Worm (Caenorhabditis elegans) whole organism, young adult: Measurements from ENCODE around the gene bub-3.
A peak's percentile ranks its signal among the peaks of the same experiment; 100 is the strongest.

Source experiments
- B0035.1 ChIP-seq: sonication (generic microtip); optimal IDR thresholded peaks from 2 replicates; lab custom pipeline; 2016; ENCODE audit warnings: missing genetic modification characterization, mild to moderate bottlenecking, missing compliant biosample characterization, missing genotype, missing genetic modification reagents
- F10E7.11 ChIP-seq: sonication (generic microtip); optimal IDR thresholded peaks from 2 replicates; lab custom pipeline; 2017; ENCODE audit warnings: mild to moderate bottlenecking, missing genetic modification characterization, moderate library complexity, missing compliant biosample characterization
- F55B11.4 ChIP-seq: sonication (generic microtip); optimal IDR thresholded peaks from 2 replicates; lab custom pipeline; 2016; ENCODE audit warnings: missing compliant biosample characterization, missing genetic modification characterization, borderline replicate concordance; ENCODE audit not compliant: insufficient read depth
- F57C9.4 ChIP-seq: sonication (generic microtip); optimal IDR thresholded peaks from 2 replicates; lab custom pipeline; 2017; ENCODE audit warnings: mild to moderate bottlenecking, missing genetic modification characterization, missing compliant biosample characterization
- K11D2.4 ChIP-seq: fragments of 200-800 bp; sonication (Bioruptor generic); IDR thresholded peaks from 2 replicates; pipeline ENCODE4 v1.3.6; 2022; ENCODE audit warnings: missing genetic modification reagents, missing genetic modification characterization, missing compliant biosample characterization
- T26A5.8 ChIP-seq: sonication (generic microtip); optimal IDR thresholded peaks from 2 replicates; lab custom pipeline; 2016; ENCODE audit warnings: missing genetic modification characterization, missing compliant biosample characterization
- Y53G8AR.9 ChIP-seq: fragments of 200-800 bp; sonication (Bioruptor generic); conservative IDR thresholded peaks from 2 replicates; pipeline ENCODE4 v1.3.6; 2022; ENCODE audit warnings: missing genetic modification reagents, missing genetic modification characterization, missing compliant biosample characterization
- Y67H2A.10 ChIP-seq: fragments of 200-800 bp; sonication (Bioruptor generic); conservative IDR thresholded peaks from 2 replicates; pipeline ENCODE4 v1.3.6; 2022; ENCODE audit warnings: missing genetic modification reagents, missing genetic modification characterization, missing compliant biosample characterization
- Y79H2A.3 ChIP-seq: fragments of 200-800 bp; sonication (Bioruptor generic); conservative IDR thresholded peaks from 2 replicates; pipeline ENCODE4 v1.3.6; 2022; ENCODE audit warnings: missing genetic modification reagents, missing genetic modification characterization, missing compliant biosample characterization
- akir-1 ChIP-seq: fragments of 200-800 bp; sonication (Bioruptor generic); optimal IDR thresholded peaks from 2 replicates; lab custom pipeline; 2018; ENCODE audit warnings: mild to moderate bottlenecking, missing genetic modification characterization, moderate library complexity, missing compliant biosample characterization
- athp-1 ChIP-seq: sonication (generic microtip); optimal IDR thresholded peaks from 2 replicates; lab custom pipeline; 2017; ENCODE audit warnings: mild to moderate bottlenecking, missing genetic modification characterization, missing compliant biosample characterization
- bed-2 ChIP-seq: fragments of 200-800 bp; sonication (Bioruptor generic); IDR thresholded peaks from 2 replicates; pipeline ENCODE4 v1.3.6; 2022; ENCODE audit warnings: missing genetic modification reagents, missing genetic modification characterization, missing compliant biosample characterization
- cebp-1 ChIP-seq, 2 experiments: fragments of 200-800 bp in 1 of 2; sonication (Bioruptor generic) in 1 of 2; sonication (generic microtip) in 1 of 2; IDR thresholded peaks in 1 of 2; optimal IDR thresholded peaks in 1 of 2; 2 replicates each; pipeline versions ENCODE4 v1.3.6 to Lab custom; 2017 to 2022; ENCODE audit warnings: missing compliant biosample characterization in 2 of 2, missing genetic modification characterization in 2 of 2, mild to moderate bottlenecking in 1 of 2, missing genetic modification reagents in 1 of 2, moderate library complexity in 1 of 2
- ceh-40 ChIP-seq: fragments of 200-800 bp; sonication (Bioruptor generic); IDR thresholded peaks from 2 replicates; pipeline ENCODE4 v1.3.6; 2022; ENCODE audit warnings: missing genetic modification characterization, missing compliant biosample characterization
- ceh-91 ChIP-seq: fragments of 200-800 bp; sonication (Bioruptor generic); IDR thresholded peaks from 2 replicates; pipeline ENCODE4 v1.3.6; 2022; ENCODE audit warnings: missing genetic modification reagents, missing genetic modification characterization, missing compliant biosample characterization
- chd-7 ChIP-seq: sonication (generic microtip); optimal IDR thresholded peaks from 2 replicates; lab custom pipeline; 2016; ENCODE audit warnings: mild to moderate bottlenecking, missing genetic modification characterization, moderate library complexity, missing compliant biosample characterization
- efl-1 ChIP-seq: fragments of 150-350 bp; optimal IDR thresholded peaks from 2 replicates; lab custom pipeline; 2014; ENCODE audit warnings: missing biosample characterization, missing genetic modification reagents, missing genetic modification characterization
- egl-18 ChIP-seq: fragments of 200-800 bp; sonication (Bioruptor generic); IDR thresholded peaks from 2 replicates; pipeline ENCODE4 v1.3.6; 2022; ENCODE audit warnings: missing genetic modification reagents, missing genetic modification characterization, missing compliant biosample characterization
- egl-44 ChIP-seq: fragments of 200-800 bp; sonication (Bioruptor generic); IDR thresholded peaks from 2 replicates; pipeline ENCODE4 v1.3.6; 2022; ENCODE audit warnings: missing genetic modification reagents, missing genetic modification characterization, missing compliant biosample characterization
- hlh-26 ChIP-seq: fragments of 200-800 bp; sonication (Bioruptor generic); conservative IDR thresholded peaks from 2 replicates; pipeline ENCODE4 v1.3.6; 2022; ENCODE audit warnings: missing genetic modification reagents, missing genetic modification characterization, missing compliant biosample characterization
- let-526 ChIP-seq: fragments of 200-800 bp; sonication (Bioruptor generic); IDR thresholded peaks from 2 replicates; pipeline ENCODE4 v1.3.6; 2022; ENCODE audit warnings: missing genetic modification reagents, missing genetic modification characterization, missing compliant biosample characterization
- lin-26 ChIP-seq: fragments of 200-800 bp; sonication (Bioruptor generic); IDR thresholded peaks from 2 replicates; pipeline ENCODE4 v1.3.6; 2022; ENCODE audit warnings: missing genetic modification reagents, missing genetic modification characterization, missing compliant biosample characterization
- lin-40 ChIP-seq: sonication (generic microtip); optimal IDR thresholded peaks from 2 replicates; lab custom pipeline; 2016; ENCODE audit warnings: missing genetic modification characterization, mild to moderate bottlenecking, missing compliant biosample characterization, missing genotype, missing genetic modification reagents
- lin-54 ChIP-seq: fragments of 200-800 bp; sonication (Bioruptor generic); optimal IDR thresholded peaks from 2 replicates; lab custom pipeline; 2018; ENCODE audit warnings: mild to moderate bottlenecking, missing genetic modification characterization, missing compliant biosample characterization
- lir-1 ChIP-seq: fragments of 200-800 bp; sonication (Bioruptor generic); conservative IDR thresholded peaks from 2 replicates; pipeline ENCODE4 v1.3.6; 2022; ENCODE audit warnings: missing genetic modification reagents, missing genetic modification characterization, missing compliant biosample characterization
- lsy-27 ChIP-seq: sonication (generic microtip); optimal IDR thresholded peaks from 2 replicates; lab custom pipeline; 2017; ENCODE audit warnings: missing genetic modification characterization, mild to moderate bottlenecking, missing compliant biosample characterization, antibody characterized with exemption, missing genotype, borderline replicate concordance; ENCODE audit not compliant: insufficient read depth
- mel-28 ChIP-seq: sonication (generic microtip); optimal IDR thresholded peaks from 2 replicates; lab custom pipeline; 2016; ENCODE audit warnings: borderline replicate concordance, mild to moderate bottlenecking, missing genetic modification characterization, missing compliant biosample characterization
- mes-4 ChIP-seq: sonication (generic microtip); optimal IDR thresholded peaks from 2 replicates; lab custom pipeline; 2016; ENCODE audit warnings: missing genotype, missing genetic modification characterization, missing compliant biosample characterization
- nfya-1 ChIP-seq: sonication (generic microtip); optimal IDR thresholded peaks from 2 replicates; lab custom pipeline; 2017; ENCODE audit warnings: antibody characterized with exemption, missing compliant biosample characterization, missing genetic modification characterization, borderline replicate concordance; ENCODE audit not compliant: insufficient read depth
- nhr-80 ChIP-seq: sonication (generic microtip); optimal IDR thresholded peaks from 2 replicates; lab custom pipeline; 2016; ENCODE audit warnings: missing genetic modification characterization, missing compliant biosample characterization
- nhr-90 ChIP-seq: sonication (generic microtip); optimal IDR thresholded peaks from 2 replicates; lab custom pipeline; 2016; ENCODE audit warnings: missing genotype, mild to moderate bottlenecking, missing genetic modification characterization, missing compliant biosample characterization
- rcor-1 ChIP-seq: fragments of 200-800 bp; sonication (Bioruptor generic); IDR thresholded peaks from 2 replicates; pipeline ENCODE4 v1.3.6; 2022; ENCODE audit warnings: missing genetic modification reagents, missing genetic modification characterization, missing compliant biosample characterization
- rec-8 ChIP-seq, 2 experiments: sonication (generic microtip); optimal IDR thresholded peaks; 2 replicates each; lab custom pipeline; 2016; ENCODE audit warnings: mild to moderate bottlenecking in 2 of 2, missing genetic modification characterization in 2 of 2, missing genetic modification reagents in 2 of 2, missing genotype in 2 of 2, missing biosample characterization in 1 of 2, missing compliant biosample characterization in 1 of 2, moderate library complexity in 1 of 2
- repo-1 ChIP-seq: sonication (generic microtip); optimal IDR thresholded peaks from 2 replicates; lab custom pipeline; 2017; ENCODE audit warnings: mild to moderate bottlenecking, missing genetic modification characterization, missing compliant biosample characterization
- rpc-1 ChIP-seq, 2 experiments: fragments of 150-350 bp in 1 of 2; sonication (generic microtip) in 1 of 2; optimal IDR thresholded peaks; 2 replicates each; lab custom pipeline; 2014 to 2018; ENCODE audit warnings: missing biosample characterization in 1 of 2, missing genetic modification characterization in 1 of 2, missing genetic modification reagents in 1 of 2, missing genotype in 1 of 2
- snpc-1.1 ChIP-seq: sonication (generic microtip); optimal IDR thresholded peaks from 2 replicates; lab custom pipeline; 2017; ENCODE audit warnings: missing genetic modification characterization, mild to moderate bottlenecking, missing compliant biosample characterization, antibody characterized with exemption, moderate library complexity, missing genotype, missing genetic modification reagents; ENCODE audit not compliant: insufficient read depth
- tbp1 ChIP-seq: fragments of 200-800 bp; sonication (Bioruptor generic); optimal IDR thresholded peaks from 2 replicates; lab custom pipeline; 2018; ENCODE audit warnings: mild to moderate bottlenecking, missing genetic modification characterization, missing compliant biosample characterization
- tlf-1 ChIP-seq: fragments of 200-800 bp; sonication (Bioruptor generic); optimal IDR thresholded peaks from 2 replicates; lab custom pipeline; 2018; ENCODE audit warnings: mild to moderate bottlenecking, missing genetic modification characterization, missing compliant biosample characterization
- zfh-2 ChIP-seq: fragments of 200-800 bp; sonication (Bioruptor generic); conservative IDR thresholded peaks from 2 replicates; pipeline ENCODE4 v1.3.6; 2022; ENCODE audit warnings: missing genetic modification reagents, missing genetic modification characterization, missing compliant biosample characterization
- zim-3 ChIP-seq: sonication (generic microtip); optimal IDR thresholded peaks from 2 replicates; lab custom pipeline; 2017; ENCODE audit warnings: mild to moderate bottlenecking, missing genetic modification characterization, moderate library complexity, missing compliant biosample characterization
- ztf-22 ChIP-seq: fragments of 200-800 bp; sonication (Bioruptor generic); optimal IDR thresholded peaks from 2 replicates; lab custom pipeline; 2018; ENCODE audit warnings: mild to moderate bottlenecking, missing genetic modification characterization, moderate library complexity, missing compliant biosample characterization
- ztf-3 ChIP-seq: fragments of 200-800 bp; sonication (Bioruptor generic); optimal IDR thresholded peaks from 2 replicates; lab custom pipeline; 2018; ENCODE audit warnings: mild to moderate bottlenecking, missing genetic modification characterization, missing compliant biosample characterization

Gene bub-3

ce11 chrII:13715733-13716132 is 10.1 kb upstream of the bub-3 start, which contains the start of gene zipt-2.3:
Gene zipt-2.3, minus strand, starts transcription at chrII:13715879.
- no peak for TF ChIP-seq tlf-1 (GFP tag; lab: Kevin White, UChicago)
- peak; percentile 85 for TF ChIP-seq nhr-80

- no peak for TF ChIP-seq T26A5.8 (tag; lab: Kevin White, UChicago)
- TF ChIP-seq egl-44: no peak
- TF ChIP-seq snpc-1.1: peak; percentile 84
- TF ChIP-seq akir-1 (GFP tag; lab: Kevin White, UChicago): no peak
- no peak for TF ChIP-seq mes-4 (tag; lab: Kevin White, UChicago)
- TF ChIP-seq F55B11.4 (tag; lab: Kevin White, UChicago): no peak
- no peak for TF ChIP-seq ceh-40 (GFP tag; lab: Robert Waterston, UW)
- TF ChIP-seq lin-40: no peak
- TF ChIP-seq B0035.1 (tag; lab: Kevin White, UChicago): no peak
- no peak for TF ChIP-seq repo-1 (tag; lab: Kevin White, UChicago)
- TF ChIP-seq egl-18 (GFP tag; lab: Robert Waterston, UW): no peak
- TF ChIP-seq nhr-90 (tag; lab: Kevin White, UChicago): no peak
- TF ChIP-seq rec-8 (tag; optimal IDR thresholded peaks at IDR 0.05; lab: Kevin White, UChicago): no peak
- TF ChIP-seq zfh-2 (GFP tag; lab: Robert Waterston, UW): peak; percentile 30; the same call in 1 of the 2 replicates
- TF ChIP-seq let-526 (GFP tag; lab: Robert Waterston, UW): no peak
- TF ChIP-seq ceh-91 (GFP tag; lab: Robert Waterston, UW): no peak
- TF ChIP-seq rpc-1 (optimal IDR thresholded peaks at IDR 0.05; lab: Kevin White, UChicago): no peak
- no peak for TF ChIP-seq rpc-1 (tag; optimal IDR thresholded peaks at IDR 0.05; lab: Kevin White, UChicago)
- TF ChIP-seq lsy-27: no peak
- no peak for TF ChIP-seq F10E7.11 (tag; lab: Kevin White, UChicago)
- TF ChIP-seq efl-1: peak; percentile 50
- no peak for TF ChIP-seq lir-1
- no peak for TF ChIP-seq cebp-1 (GFP tag; IDR thresholded peaks at IDR 0.05; lab: Robert Waterston, UW)
- TF ChIP-seq cebp-1 (tag; optimal IDR thresholded peaks at IDR 0.05; lab: Kevin White, UChicago): no peak
- TF ChIP-seq hlh-26: no peak
- TF ChIP-seq zim-3 (tag; lab: Kevin White, UChicago): no peak
- TF ChIP-seq tbp1 (GFP tag; lab: Kevin White, UChicago): peak; percentile 60
- TF ChIP-seq F57C9.4 (tag; lab: Kevin White, UChicago): no peak
- no peak for TF ChIP-seq bed-2 (GFP tag; lab: Robert Waterston, UW)
- TF ChIP-seq nfya-1: no peak
- TF ChIP-seq Y53G8AR.9 (GFP tag; lab: Robert Waterston, UW): no peak
- TF ChIP-seq mel-28: no peak
- TF ChIP-seq K11D2.4: no peak
- no peak for TF ChIP-seq ztf-3 (GFP tag; lab: Kevin White, UChicago)
- no peak for TF ChIP-seq athp-1
- no peak; the same call in 1 of the 2 replicates for TF ChIP-seq rcor-1 (GFP tag; lab: Robert Waterston, UW)
- TF ChIP-seq Y67H2A.10 (GFP tag; lab: Robert Waterston, UW): no peak
- no peak for TF ChIP-seq ztf-22 (GFP tag; lab: Kevin White, UChicago)
- TF ChIP-seq lin-54 (GFP tag; lab: Kevin White, UChicago): peak; percentile 28
- peak; percentile 92 for TF ChIP-seq lin-26 (GFP tag; lab: Robert Waterston, UW)
- no peak for TF ChIP-seq tlf-1 (GFP tag; lab: Kevin White, UChicago)
- TF ChIP-seq chd-7: no peak
- TF ChIP-seq Y79H2A.3 (GFP tag; lab: Robert Waterston, UW): no peak
These were observed 8.2 kb upstream of the bub-3 start for ce11 chrII:13717393-13718367.
